Fruit fly (Drosophila melanogaster): ENCODE measurements around the gene CG2993.

- no peak for TF ChIP-seq Mio (GFP tag; optimal IDR thresholded peaks at IDR 0.05)
- no peak for TF ChIP-seq Vsx2 (GFP tag; optimal IDR thresholded peaks at IDR 0.05; ENCODE audit: partially characterized antibody)
- no peak for TF ChIP-seq Abd-B (GFP tag; optimal IDR thresholded peaks at IDR 0.05)
- TF ChIP-seq dmrt93B (GFP tag; optimal IDR thresholded peaks at IDR 0.05): no peak
- TF ChIP-seq Dif (GFP tag; optimal IDR thresholded peaks at IDR 0.05; ENCODE audit: partially characterized antibody): no peak
- no peak for TF ChIP-seq Hnf4 (GFP tag; optimal IDR thresholded peaks at IDR 0.05)
- TF ChIP-seq dl (GFP tag; optimal IDR thresholded peaks at IDR 0.05; ENCODE audit: insufficient read depth in 1 of 2, partially characterized antibody in 2 of 2): no peak
- no peak for TF ChIP-seq sage (GFP tag; optimal IDR thresholded peaks at IDR 0.05)
- no peak for TF ChIP-seq psq (GFP tag; optimal IDR thresholded peaks at IDR 0.05)
Observed at dm6 chr3R:7790583-7791034, 19.2 kb downstream of the CG2993 start, which contains the start of gene CG10086.

Data from whole organism, wandering third instar larva.